Worm (Caenorhabditis elegans) whole organism, L4/young adult: Measurements from ENCODE around the gene trx-2.

ENCODE experiments used
- W03F9.2 ChIP-seq: fragments of 150-350 bp; optimal IDR thresholded peaks from 2 replicates; lab custom pipeline; 2014; ENCODE audit warnings: missing biosample characterization, missing genetic modification characterization
- dao-5 ChIP-seq: sonication (generic microtip); optimal IDR thresholded peaks from 2 replicates; lab custom pipeline; 2016; ENCODE audit warnings: missing genotype, missing genetic modification characterization, moderate library complexity, missing compliant biosample characterization

- TF ChIP-seq W03F9.2 (tag; lab: Kevin White, UChicago) (no peak), dao-5 (tag; lab: Kevin White, UChicago) (no peak)
Observed at ce11 chrV:10297099-10297498, 17.4 kb upstream of the trx-2 start, which contains the start of gene B0024.4.
